Fruit fly (Drosophila melanogaster): ENCODE results near the gene Osi5.
A peak's percentile ranks its signal among the peaks of the same experiment; 100 is the strongest.

Gene Osi5

DNA sequence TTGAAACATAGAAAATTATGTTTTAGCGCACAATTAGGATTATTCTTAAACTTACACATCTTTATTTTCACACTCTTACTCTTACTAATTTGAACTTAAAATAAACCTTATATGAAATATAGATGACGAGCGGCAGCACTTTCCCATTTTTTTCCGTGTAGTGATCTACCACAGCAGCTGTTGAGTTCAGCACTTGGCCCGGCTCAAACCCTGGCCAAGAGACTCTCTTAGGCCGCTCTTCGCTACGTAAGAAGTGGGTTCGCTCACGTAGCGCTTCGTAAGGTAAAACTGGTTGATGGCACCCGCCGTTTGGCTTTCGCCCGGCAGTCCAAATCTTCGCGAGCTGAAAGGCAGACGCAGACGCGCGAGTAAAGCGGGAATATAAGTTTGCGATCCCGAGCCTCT lies 28.8 kb upstream of the Osi5 start, which contains the start of gene Osi24 (continued):
- TF ChIP-seq hb (GFP tag; IDR thresholded peaks at IDR 0.05; ENCODE audit: partially characterized antibody) (no peak), Abd-B (GFP tag; optimal IDR thresholded peaks at IDR 0.05) (no peak), nom (GFP tag; optimal IDR thresholded peaks at IDR 0.05) (no peak), gem (tag; optimal IDR thresholded peaks at IDR 0.05) (peak; percentile 75), CG5245 (GFP tag; optimal IDR thresholded peaks at IDR 0.05) (peak; percentile 31), Dbx (GFP tag; IDR thresholded peaks at IDR 0.05) (no peak), CG17568 (GFP tag; optimal IDR thresholded peaks at IDR 0.05) (no peak), Nf-YB (GFP tag; optimal IDR thresholded peaks at IDR 0.05) (no peak), CG1024 (GFP tag; IDR thresholded peaks at IDR 0.05) (no peak), CG2712 (tag; optimal IDR thresholded peaks at IDR 0.05) (peak; percentile 73), CG13123 (GFP tag; optimal IDR thresholded peaks at IDR 0.05) (no peak), stc (GFP tag; IDR thresholded peaks at IDR 0.05) (peak; percentile 71), mam (GFP tag; optimal IDR thresholded peaks at IDR 0.05) (peak; percentile 44), CG3407 (GFP tag; optimal IDR thresholded peaks at IDR 0.05) (peak; percentile 33), Sin3A (optimal IDR thresholded peaks at IDR 0.05) (no peak), CG12769 (tag; optimal IDR thresholded peaks at IDR 0.05) (peak; percentile 76), caup (GFP tag; optimal IDR thresholded peaks at IDR 0.05; ENCODE audit: severe bottlenecking) (no peak), CG16779 (GFP tag; IDR thresholded peaks at IDR 0.05) (no peak), CG4360 (GFP tag; IDR thresholded peaks at IDR 0.05) (no peak), Chrac-16 (GFP tag; optimal IDR thresholded peaks at IDR 0.05) (peak; percentile 22), D19A (tag; optimal IDR thresholded peaks at IDR 0.05) (no peak), onecut (GFP tag; IDR thresholded peaks at IDR 0.05) (no peak), Blimp-1 (GFP tag; optimal IDR thresholded peaks at IDR 0.05) (peak; percentile 62), Hmx (GFP tag; optimal IDR thresholded peaks at IDR 0.05) (no peak), trem (tag; optimal IDR thresholded peaks at IDR 0.05) (no peak), CG1233 (GFP tag; optimal IDR thresholded peaks at IDR 0.05) (no peak), gcm (GFP tag; optimal IDR thresholded peaks at IDR 0.05) (no peak), Lhr (GFP tag; optimal IDR thresholded peaks at IDR 0.05) (no peak), Kr (GFP tag; optimal IDR thresholded peaks at IDR 0.05) (no peak), sob (GFP tag; IDR thresholded peaks at IDR 0.05) (peak; percentile 34; the same call in 1 of the 2 replicates), HLH3B (GFP tag; IDR thresholded peaks at IDR 0.05) (peak; percentile 74), CG1603 (tag; optimal IDR thresholded peaks at IDR 0.05) (peak; percentile 74), Nf-YA (GFP tag; IDR thresholded peaks at IDR 0.05) (peak; percentile 56; the same call in 1 of the 2 replicates), CG1792 (GFP tag; optimal IDR thresholded peaks at IDR 0.05) (no peak), tgo (GFP tag; IDR thresholded peaks at IDR 0.05) (peak; percentile 75), Atf-2 (GFP tag; optimal IDR thresholded peaks at IDR 0.05) (peak; percentile 25), CG6654 (GFP tag; optimal IDR thresholded peaks at IDR 0.05) (no peak), CG2129 (GFP tag; IDR thresholded peaks at IDR 0.05; ENCODE audit: partially characterized antibody) (no peak), CG7271 (tag; optimal IDR thresholded peaks at IDR 0.05) (no peak), ken (GFP tag; IDR thresholded peaks at IDR 0.05) (peak; percentile 73), slou (GFP tag; optimal IDR thresholded peaks at IDR 0.05) (no peak), CG10431 (GFP tag; optimal IDR thresholded peaks at IDR 0.05) (no peak), CG31388 (GFP tag; optimal IDR thresholded peaks at IDR 0.05) (no peak), Tbp (GFP tag; optimal IDR thresholded peaks at IDR 0.05) (no peak), TFAM (GFP tag; optimal IDR thresholded peaks at IDR 0.05) (no peak), HmgZ (tag; optimal IDR thresholded peaks at IDR 0.05) (no peak), sisA (GFP tag; IDR thresholded peaks at IDR 0.05) (peak; percentile 73), toy (GFP tag; IDR thresholded peaks at IDR 0.05) (no peak), vvl (GFP tag; IDR thresholded peaks at IDR 0.05) (peak; percentile 86), CG42726 (GFP tag; IDR thresholded peaks at IDR 0.05; ENCODE audit: partially characterized antibody) (no peak), CG10979 (tag; optimal IDR thresholded peaks at IDR 0.05) (peak; percentile 60), lab (GFP tag; optimal IDR thresholded peaks at IDR 0.05) (peak; percentile 52)

Measured in whole organism, embryonic.